Worm (Caenorhabditis elegans) whole organism, L4 larva: ENCODE measurements around the gene ZK105.8.

Source experiments
- ama-1 ChIP-seq: fragments of 150-350 bp; optimal IDR thresholded peaks from 2 replicates; lab custom pipeline; 2014; ENCODE audit warnings: inconsistent platforms, mixed read lengths
- ces-1 ChIP-seq: fragments of 150-350 bp; sonication (generic microtip); optimal IDR thresholded peaks from 4 replicates; lab custom pipeline; 2014; ENCODE audit warnings: missing biosample characterization, missing genetic modification reagents, missing genetic modification characterization
- daf-8 ChIP-seq: fragments of 200-800 bp; sonication (Bioruptor generic); IDR thresholded peaks from 2 replicates; pipeline ENCODE4 v1.3.6; 2022; ENCODE audit warnings: missing genetic modification characterization, missing compliant biosample characterization
- fos-1 ChIP-seq: fragments of 150-350 bp; optimal IDR thresholded peaks from 2 replicates; lab custom pipeline; 2014; ENCODE audit warnings: missing biosample characterization, missing genetic modification characterization
- gei-8 ChIP-seq: fragments of 200-800 bp; sonication (Bioruptor generic); optimal IDR thresholded peaks from 2 replicates; lab custom pipeline; 2018; ENCODE audit warnings: mild to moderate bottlenecking, missing genetic modification characterization, missing compliant biosample characterization
- jun-1 ChIP-seq: fragments of 150-350 bp; optimal IDR thresholded peaks from 2 replicates; lab custom pipeline; 2014; ENCODE audit warnings: missing biosample characterization, missing genetic modification reagents, missing genetic modification characterization
- lin-1 ChIP-seq: fragments of 200-800 bp; sonication (Bioruptor generic); IDR thresholded peaks from 2 replicates; pipeline ENCODE4 v1.3.6; 2022; ENCODE audit warnings: missing genetic modification reagents, missing genetic modification characterization, missing compliant biosample characterization
- nhr-237 ChIP-seq: sonication (generic microtip); optimal IDR thresholded peaks from 2 replicates; lab custom pipeline; 2017; ENCODE audit warnings: missing biosample characterization, missing genetic modification characterization
- pha-4 ChIP-seq, 2 experiments: fragments of 150-350 bp in 1 of 2; fragments of 200-800 bp in 1 of 2; sonication (Bioruptor generic) in 1 of 2; IDR thresholded peaks in 1 of 2; optimal IDR thresholded peaks in 1 of 2; 2 replicates each; pipeline versions ENCODE4 v1.3.6 to Lab custom; 2014 to 2022; ENCODE audit warnings: missing genetic modification characterization in 2 of 2, missing genetic modification reagents in 2 of 2, missing biosample characterization in 1 of 2, missing compliant biosample characterization in 1 of 2
- rbr-2 ChIP-seq: sonication (generic microtip); optimal IDR thresholded peaks from 2 replicates; lab custom pipeline; 2016; ENCODE audit warnings: missing genotype, missing genetic modification characterization, missing compliant biosample characterization
- zag-1 ChIP-seq: fragments of 150-350 bp; optimal IDR thresholded peaks from 2 replicates; lab custom pipeline; 2014; ENCODE audit warnings: missing biosample characterization, missing genetic modification characterization

DNA sequence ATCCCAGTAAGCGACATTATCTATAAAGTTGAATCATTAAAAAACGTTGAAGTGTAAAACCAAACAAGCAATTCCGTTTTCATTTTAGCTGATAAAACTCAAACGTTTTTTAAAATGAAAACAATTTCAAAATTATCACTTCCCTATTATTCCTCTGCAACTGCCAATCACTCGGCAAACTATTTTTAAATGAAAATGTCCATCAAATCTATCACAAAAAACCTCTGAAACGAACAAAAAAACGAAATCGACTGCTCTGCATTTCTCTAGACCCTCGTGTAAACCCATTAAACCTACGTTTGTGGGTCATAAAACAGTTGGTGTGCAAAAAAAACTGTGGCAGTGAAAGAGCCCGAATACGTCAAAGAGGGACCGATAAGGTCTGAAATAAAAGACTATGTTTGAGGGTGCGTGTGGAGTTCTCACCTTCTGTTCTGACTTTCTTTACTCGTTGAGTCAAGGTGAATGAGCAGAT is 18.2 kb downstream of the ZK105.8 start, which contains the start of gene fbxl-5:
- TF ChIP-seq jun-1 (no peak), ces-1 (GFP tag; lab: Kevin White, UChicago) (no peak), ama-1 (lab: Kevin White, UChicago) (no peak), gei-8 (no peak), daf-8 (GFP tag; lab: Robert Waterston, UW) (no peak), rbr-2 (tag; lab: Kevin White, UChicago) (no peak), zag-1 (no peak), nhr-237 (tag; lab: Kevin White, UChicago) (no peak), fos-1 (no peak), lin-1 (no peak), pha-4 (GFP tag; IDR thresholded peaks at IDR 0.05; lab: Robert Waterston, UW) (no peak), pha-4 (tag; optimal IDR thresholded peaks at IDR 0.05; lab: Kevin White, UChicago) (no peak)
